Fruit fly (Drosophila melanogaster) whole organism, prepupa: ENCODE measurements around the gene side-VI.

Experiments
- CG11762 ChIP-seq: fragments of 200-800 bp; sonication (Bioruptor generic); optimal IDR thresholded peaks from 3 replicates; lab custom pipeline; 2016; ENCODE audit warnings: missing biosample characterization, missing genetic modification characterization; ENCODE audit not compliant: insufficient read depth
- CG16779 ChIP-seq: fragments of 200-800 bp; sonication (Bioruptor generic); optimal IDR thresholded peaks from 3 replicates; lab custom pipeline; 2017; ENCODE audit warnings: missing biosample characterization, mild to moderate bottlenecking, missing genetic modification characterization
- CG6792 ChIP-seq: fragments of 200-800 bp; sonication (Bioruptor generic); optimal IDR thresholded peaks from 3 replicates; lab custom pipeline; 2016; ENCODE audit warnings: missing biosample characterization, missing genetic modification characterization
- CG8632 ChIP-seq: fragments of 200-800 bp; sonication (Bioruptor generic); optimal IDR thresholded peaks from 3 replicates; lab custom pipeline; 2016; ENCODE audit warnings: missing biosample characterization, missing genetic modification characterization
- Lpt ChIP-seq: fragments of 200-800 bp; sonication (Bioruptor generic); optimal IDR thresholded peaks from 3 replicates; lab custom pipeline; 2016; ENCODE audit warnings: missing biosample characterization, missing genetic modification characterization
- Met ChIP-seq: fragments of 200-800 bp; sonication (Bioruptor generic); optimal IDR thresholded peaks from 3 replicates; lab custom pipeline; 2016; ENCODE audit warnings: missing biosample characterization, missing genetic modification characterization

DNA sequence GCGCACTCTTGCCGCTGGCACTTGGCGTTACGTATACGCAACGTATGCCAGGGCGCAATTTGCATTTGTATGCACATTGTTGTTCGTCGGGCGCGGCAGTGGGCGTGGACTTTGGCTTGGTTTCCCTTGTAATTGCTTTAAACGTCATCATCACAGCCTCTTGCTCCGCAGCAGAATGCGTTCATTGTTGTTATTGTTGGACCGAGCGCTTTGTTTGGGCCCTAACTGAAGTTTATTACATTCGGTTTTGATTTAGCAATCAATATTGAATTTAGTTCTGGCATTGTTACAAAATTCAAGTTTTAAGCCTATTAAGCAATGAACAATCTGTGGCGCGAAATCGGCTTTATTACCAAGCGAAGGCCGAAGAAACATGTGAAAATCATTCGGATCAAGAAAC is 115.9 kb downstream of the side-VI start, which contains the start of gene CG43449:
- TF ChIP-seq CG11762 (no peak), CG8632 (GFP tag; lab: Kevin White, UChicago) (no peak), CG6792 (GFP tag; lab: Kevin White, UChicago) (no peak), Lpt (GFP tag; lab: Kevin White, UChicago) (no peak), Met (GFP tag; lab: Kevin White, UChicago) (no peak), CG16779 (tag; lab: Kevin White, UChicago) (no peak)
